Fruit fly (Drosophila melanogaster) whole organism, prepupa: ENCODE data around the gene CG42302.

Experiments used
- CG11294 ChIP-seq: fragments of 200-800 bp; sonication (Bioruptor generic); IDR thresholded peaks from 2 replicates; pipeline ENCODE4 v1.3.6; 2022; ENCODE audit warnings: missing biosample characterization, missing genetic modification characterization
- CG1621 ChIP-seq: fragments of 200-800 bp; sonication (Bioruptor generic); optimal IDR thresholded peaks from 3 replicates; lab custom pipeline; 2018; ENCODE audit warnings: missing biosample characterization, mild to moderate bottlenecking, missing genetic modification characterization
- CG8119 ChIP-seq: fragments of 200-800 bp; sonication (Bioruptor generic); IDR thresholded peaks from 3 replicates; pipeline ENCODE4 v1.3.6; 2022; ENCODE audit warnings: missing biosample characterization, missing genetic modification characterization
- Gug ChIP-seq: fragments of 200-800 bp; sonication (Bioruptor generic); IDR thresholded peaks from 2 replicates; pipeline ENCODE4 v1.3.6; 2022; ENCODE audit warnings: missing biosample characterization, missing genetic modification characterization
- Hr4 ChIP-seq: fragments of 200-800 bp; sonication (Bioruptor generic); optimal IDR thresholded peaks from 3 replicates; lab custom pipeline; 2016; ENCODE audit warnings: missing biosample characterization, missing genetic modification characterization
- Sox15 ChIP-seq: fragments of 200-800 bp; sonication (Bioruptor generic); optimal IDR thresholded peaks from 3 replicates; lab custom pipeline; 2016; ENCODE audit warnings: missing biosample characterization, missing genetic modification characterization
- dac ChIP-seq: fragments of 200-800 bp; sonication (Bioruptor generic); optimal IDR thresholded peaks from 2 replicates; lab custom pipeline; 2017; ENCODE audit warnings: missing biosample characterization, mild to moderate bottlenecking, missing genetic modification characterization

DNA sequence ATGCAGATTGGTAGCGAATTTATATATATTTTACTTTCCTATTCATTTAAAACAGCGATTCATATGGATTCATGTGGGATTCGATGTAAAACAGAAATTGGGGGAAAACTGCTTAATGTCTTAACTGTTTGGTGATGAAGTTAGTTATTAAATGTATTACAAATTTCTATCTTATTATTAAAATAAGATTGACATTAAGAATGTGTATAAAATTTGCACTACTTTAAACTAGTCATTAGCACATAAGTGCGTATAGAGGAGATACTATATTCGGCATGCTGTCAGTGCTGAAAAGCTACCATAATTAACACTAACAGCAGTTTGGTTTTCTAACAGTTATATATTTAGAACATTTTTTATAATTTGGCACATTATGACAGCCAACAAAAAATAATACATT lies 49.8 kb downstream of the CG42302 start:
- no peak for TF ChIP-seq dac
- no peak for TF ChIP-seq Sox15 (GFP tag; lab: Kevin White, UChicago)
- TF ChIP-seq Gug: no peak
- peak; percentile 27 for TF ChIP-seq Hr4 (GFP tag; lab: Kevin White, UChicago)
- no peak for TF ChIP-seq CG11294
- TF ChIP-seq CG8119 (GFP tag; lab: Robert Waterston, UW): no peak
- TF ChIP-seq CG1621 (tag; lab: Kevin White, UChicago): no peak
